Fruit fly (Drosophila melanogaster): Measurements from ENCODE around the gene ChAT.

dm6 chr3R:18741027-18741843, 35.9 kb downstream of the ChAT start:
- TF ChIP-seq CG10366 (GFP tag; IDR thresholded peaks at IDR 0.05) (peak; percentile 97), Spps (tag; optimal IDR thresholded peaks at IDR 0.05) (peak; percentile 93), br (optimal IDR thresholded peaks at IDR 0.05) (no peak), Hey (tag; optimal IDR thresholded peaks at IDR 0.05) (no peak), CG7963 (GFP tag; IDR thresholded peaks at IDR 0.05; ENCODE audit: partially characterized antibody) (no peak), Six4 (GFP tag; optimal IDR thresholded peaks at IDR 0.05) (peak; percentile 96)

Data from whole organism, embryonic.